Fruit fly (Drosophila melanogaster): ENCODE results near the gene MICU1.

MICU1 gene

DNA sequence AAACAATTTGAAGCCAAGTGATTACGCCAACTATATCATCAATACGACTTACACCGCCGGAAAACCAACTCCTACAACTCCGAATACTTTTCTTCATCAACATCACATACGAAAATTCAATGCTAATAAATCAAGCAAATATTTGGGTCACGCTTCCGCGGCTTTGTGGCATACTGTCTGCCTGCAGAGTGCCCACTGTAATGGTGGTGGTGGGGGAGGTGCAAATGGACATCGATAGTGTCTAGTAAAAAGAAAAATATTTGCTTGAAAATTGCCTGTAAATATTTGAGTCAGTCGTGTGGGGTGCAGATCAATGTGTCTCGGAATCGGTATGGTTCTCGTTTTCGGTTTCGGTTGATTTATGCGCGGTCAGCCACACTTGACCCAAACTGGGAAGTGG, 16.2 kb upstream of the MICU1 start (continued):
- TF ChIP-seq dmrt99B (tag; optimal IDR thresholded peaks at IDR 0.05) (peak; percentile 1), CG8290 (GFP tag; optimal IDR thresholded peaks at IDR 0.05) (no peak), CG8290 (tag; optimal IDR thresholded peaks at IDR 0.05) (peak in 1 of 2 experiments; percentile 6), CG3407 (GFP tag; optimal IDR thresholded peaks at IDR 0.05) (no peak), CG2875 (GFP tag; optimal IDR thresholded peaks at IDR 0.05) (peak; percentile 17), CG1603 (tag; optimal IDR thresholded peaks at IDR 0.05) (peak; percentile 13), CG33213 (GFP tag; optimal IDR thresholded peaks at IDR 0.05) (no peak), Ptx1 (GFP tag; IDR thresholded peaks at IDR 0.05) (no peak), CG18262 (tag; optimal IDR thresholded peaks at IDR 0.05) (peak; percentile 18), dpn (GFP tag; optimal IDR thresholded peaks at IDR 0.05) (no peak), CG15696 (tag; optimal IDR thresholded peaks at IDR 0.05) (peak; percentile 23), fd64A (GFP tag; optimal IDR thresholded peaks at IDR 0.05) (peak; percentile 51), CG6254 (GFP tag; optimal IDR thresholded peaks at IDR 0.05) (no peak), Med (GFP tag) (peak; percentile 41), YL-1 (GFP tag; optimal IDR thresholded peaks at IDR 0.05) (no peak), CG12744 (GFP tag; optimal IDR thresholded peaks at IDR 0.05) (no peak), Awh (GFP tag; IDR thresholded peaks at IDR 0.05) (peak; percentile 45; the same call in 1 of the 2 replicates), CG15011 (GFP tag; optimal IDR thresholded peaks at IDR 0.05) (no peak), mld (GFP tag; IDR thresholded peaks at IDR 0.05; ENCODE audit: partially characterized antibody) (no peak), Atf6 (GFP tag; IDR thresholded peaks at IDR 0.05) (no peak), Blimp-1 (GFP tag; optimal IDR thresholded peaks at IDR 0.05) (peak; percentile 13), CG8359 (GFP tag; optimal IDR thresholded peaks at IDR 0.05; ENCODE audit: borderline replicate concordance) (no peak), pan (optimal IDR thresholded peaks at IDR 0.05) (no peak), pan (GFP tag; optimal IDR thresholded peaks at IDR 0.05 in 1 of 2, IDR thresholded peaks at IDR 0.05 in 1 of 2) (peak in 1 of 2 experiments; percentile 8), PHDP (tag; optimal IDR thresholded peaks at IDR 0.05) (peak; percentile 27), sob (GFP tag; IDR thresholded peaks at IDR 0.05) (no peak), otp (GFP tag; IDR thresholded peaks at IDR 0.05) (0 out of 3 replicates have a peak, but pooled peaks have one; percentile 42), tna (GFP tag; IDR thresholded peaks at IDR 0.05; ENCODE audit: partially characterized antibody) (no peak), CG14965 (GFP tag; optimal IDR thresholded peaks at IDR 0.05; ENCODE audit: borderline replicate concordance) (no peak), CG16815 (GFP tag; optimal IDR thresholded peaks at IDR 0.05) (no peak), vfl (GFP tag; optimal IDR thresholded peaks at IDR 0.05) (no peak), Gug (GFP tag; IDR thresholded peaks at IDR 0.05) (no peak), D19A (tag; optimal IDR thresholded peaks at IDR 0.05) (peak; percentile 52), unpg (GFP tag; optimal IDR thresholded peaks at IDR 0.05) (peak; percentile 13), ATbp (GFP tag; optimal IDR thresholded peaks at IDR 0.05) (peak; percentile 31), CG1792 (GFP tag; optimal IDR thresholded peaks at IDR 0.05) (no peak), CG12071 (GFP tag; optimal IDR thresholded peaks at IDR 0.05) (peak; percentile 21), CG6813 (GFP tag; optimal IDR thresholded peaks at IDR 0.05) (peak; percentile 45), wek (GFP tag; optimal IDR thresholded peaks at IDR 0.05) (peak; percentile 40)

DNA sequence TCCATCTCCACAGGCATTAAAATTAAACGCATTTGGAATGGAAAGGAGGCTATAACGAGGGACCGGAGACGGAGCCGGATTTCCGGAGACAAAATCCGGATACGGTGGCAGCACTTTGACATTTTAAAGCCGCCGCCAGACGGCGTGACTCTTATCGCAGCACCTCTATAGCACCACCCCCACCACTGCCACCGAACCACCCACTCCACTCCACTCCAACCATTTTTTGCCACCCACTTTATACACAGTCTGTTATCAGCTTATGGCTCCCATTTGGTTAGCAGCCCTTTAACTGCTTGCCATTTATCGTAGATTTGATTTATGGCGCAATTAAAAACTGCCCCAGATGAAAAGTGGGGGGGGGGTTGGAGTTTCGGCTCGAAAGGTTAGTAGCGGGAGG, 13.0 kb upstream of the MICU1 start:
- TF ChIP-seq crol (GFP tag; IDR thresholded peaks at IDR 0.05) (peak; percentile 75), exex (tag; optimal IDR thresholded peaks at IDR 0.05) (peak; percentile 11), CG6175 (GFP tag; IDR thresholded peaks at IDR 0.05) (0 out of 3 replicates have a peak, but pooled peaks have one; percentile 40), GATAe (GFP tag; conservative IDR thresholded peaks at IDR 0.05) (peak; percentile 62), unpg (GFP tag; optimal IDR thresholded peaks at IDR 0.05) (peak; percentile 6), Mad (GFP tag; optimal IDR thresholded peaks at IDR 0.05) (no peak), CG8290 (GFP tag; optimal IDR thresholded peaks at IDR 0.05) (no peak), CG8290 (tag; optimal IDR thresholded peaks at IDR 0.05) (peak in 1 of 2 experiments; percentile 34), CG11504 (tag; optimal IDR thresholded peaks at IDR 0.05) (peak; percentile 4), stc (GFP tag; IDR thresholded peaks at IDR 0.05) (0 out of 2 replicates have a peak, but pooled peaks have one; percentile 10), tin (GFP tag; optimal IDR thresholded peaks at IDR 0.05) (no peak), sisA (GFP tag; IDR thresholded peaks at IDR 0.05) (no peak), CG31365 (tag; optimal IDR thresholded peaks at IDR 0.05) (no peak), CG10959 (GFP tag; IDR thresholded peaks at IDR 0.05) (no peak), CG15269 (tag; optimal IDR thresholded peaks at IDR 0.05) (no peak), NFAT (GFP tag; IDR thresholded peaks at IDR 0.05) (0 out of 2 replicates have a peak, but pooled peaks have one; percentile 11)
